Worm (Caenorhabditis elegans) whole organism, mixed stage, embryonic: ENCODE results near the gene mrpl-53.
A peak's percentile ranks its signal among the peaks of the same experiment; 100 is the strongest.

Experiments used
- M03D4.4 ChIP-seq: sonication (generic microtip); optimal IDR thresholded peaks from 2 replicates; lab custom pipeline; 2017; ENCODE audit warnings: mild to moderate bottlenecking, missing genetic modification characterization, missing compliant biosample characterization
- bed-3 ChIP-seq: fragments of 200-800 bp; sonication (Bioruptor generic); optimal IDR thresholded peaks from 3 replicates; lab custom pipeline; 2018; ENCODE audit warnings: mild to moderate bottlenecking, missing genetic modification characterization, moderate library complexity, missing compliant biosample characterization
- blmp-1 ChIP-seq: fragments of 150-350 bp; optimal IDR thresholded peaks from 2 replicates; lab custom pipeline; 2014; ENCODE audit warnings: missing biosample characterization, missing genetic modification characterization
- ceh-43 ChIP-seq: fragments of 200-800 bp; sonication (Bioruptor generic); optimal IDR thresholded peaks from 2 replicates; lab custom pipeline; 2018; ENCODE audit warnings: mild to moderate bottlenecking, missing genetic modification characterization, moderate library complexity, missing compliant biosample characterization
- ceh-83 ChIP-seq: fragments of 200-800 bp; sonication (Bioruptor generic); optimal IDR thresholded peaks from 2 replicates; lab custom pipeline; 2018; ENCODE audit warnings: mild to moderate bottlenecking, missing genetic modification characterization, missing compliant biosample characterization
- ces-1 ChIP-seq: fragments of 150-350 bp; optimal IDR thresholded peaks from 2 replicates; lab custom pipeline; 2014; ENCODE audit warnings: missing biosample characterization, missing genetic modification reagents, missing genetic modification characterization
- cnd-1 ChIP-seq: fragments of 200-800 bp; sonication (Bioruptor generic); optimal IDR thresholded peaks from 2 replicates; lab custom pipeline; 2018; ENCODE audit warnings: mild to moderate bottlenecking, missing genetic modification characterization, missing compliant biosample characterization
- elt-1 ChIP-seq: sonication (generic microtip); optimal IDR thresholded peaks from 2 replicates; lab custom pipeline; 2017; ENCODE audit warnings: missing genetic modification characterization, mild to moderate bottlenecking, missing compliant biosample characterization, antibody characterized with exemption, moderate library complexity, borderline replicate concordance; ENCODE audit not compliant: insufficient read depth
- elt-3 ChIP-seq: fragments of 150-350 bp; optimal IDR thresholded peaks from 2 replicates; lab custom pipeline; 2014; ENCODE audit warnings: missing biosample characterization, missing genetic modification characterization
- flh-1 ChIP-seq: fragments of 200-800 bp; sonication (Bioruptor generic); optimal IDR thresholded peaks from 2 replicates; lab custom pipeline; 2018; ENCODE audit warnings: mild to moderate bottlenecking, missing genetic modification characterization, moderate library complexity, missing compliant biosample characterization
- ham-2 ChIP-seq: fragments of 200-800 bp; sonication (Bioruptor generic); optimal IDR thresholded peaks from 2 replicates; lab custom pipeline; 2018; ENCODE audit warnings: mild to moderate bottlenecking, missing genetic modification characterization, missing compliant biosample characterization
- hlh-1 ChIP-seq: fragments of 150-350 bp; optimal IDR thresholded peaks from 2 replicates; lab custom pipeline; 2014; ENCODE audit warnings: missing biosample characterization, missing genetic modification reagents, missing genetic modification characterization
- lin-32 ChIP-seq: fragments of 200-800 bp; sonication (Bioruptor generic); optimal IDR thresholded peaks from 2 replicates; lab custom pipeline; 2018; ENCODE audit warnings: mild to moderate bottlenecking, missing genetic modification characterization, missing compliant biosample characterization
- lsy-2 ChIP-seq: fragments of 150-350 bp; optimal IDR thresholded peaks from 2 replicates; lab custom pipeline; 2014; ENCODE audit warnings: missing biosample characterization, missing genetic modification characterization
- mab-5 ChIP-seq: fragments of 150-350 bp; optimal IDR thresholded peaks from 2 replicates; lab custom pipeline; 2014; ENCODE audit warnings: missing biosample characterization, missing genetic modification characterization
- mep-1 ChIP-seq: fragments of 150-350 bp; optimal IDR thresholded peaks from 2 replicates; lab custom pipeline; 2017; ENCODE audit warnings: missing biosample characterization, missing genetic modification reagents, missing genetic modification characterization, inconsistent platforms
- mls-2 ChIP-seq: sonication (generic microtip); optimal IDR thresholded peaks from 2 replicates; lab custom pipeline; 2016; ENCODE audit warnings: mild to moderate bottlenecking, missing genetic modification characterization, moderate library complexity, missing compliant biosample characterization
- nhr-12 ChIP-seq: fragments of 150-350 bp; optimal IDR thresholded peaks from 2 replicates; lab custom pipeline; 2014; ENCODE audit warnings: missing biosample characterization, missing genetic modification characterization
- nhr-2 ChIP-seq: fragments of 150-350 bp; optimal IDR thresholded peaks from 2 replicates; lab custom pipeline; 2014; ENCODE audit warnings: missing biosample characterization, missing genetic modification characterization
- nhr-237 ChIP-seq: fragments of 150-350 bp; optimal IDR thresholded peaks from 2 replicates; lab custom pipeline; 2014; ENCODE audit warnings: missing biosample characterization, missing genetic modification characterization
- nhr-28 ChIP-seq: fragments of 150-350 bp; optimal IDR thresholded peaks from 2 replicates; lab custom pipeline; 2014; ENCODE audit warnings: missing biosample characterization, missing genetic modification characterization
- nhr-76 ChIP-seq: sonication (generic microtip); optimal IDR thresholded peaks from 2 replicates; lab custom pipeline; 2017; ENCODE audit warnings: missing biosample characterization, missing genetic modification characterization
- pha-4 ChIP-seq: fragments of 150-350 bp; optimal IDR thresholded peaks from 2 replicates; lab custom pipeline; 2018; ENCODE audit warnings: missing biosample characterization, missing genetic modification reagents, missing genetic modification characterization
- sem-2 ChIP-seq: fragments of 200-800 bp; sonication (Bioruptor generic); optimal IDR thresholded peaks from 2 replicates; lab custom pipeline; 2018; ENCODE audit warnings: mild to moderate bottlenecking, missing genetic modification characterization, missing compliant biosample characterization
- snpc-4 ChIP-seq: fragments of 150-350 bp; optimal IDR thresholded peaks from 2 replicates; lab custom pipeline; 2014; ENCODE audit warnings: missing biosample characterization, missing genetic modification characterization
- sptf-1 ChIP-seq: sonication (generic microtip); optimal IDR thresholded peaks from 2 replicates; lab custom pipeline; 2017; ENCODE audit warnings: mild to moderate bottlenecking, missing genetic modification characterization, moderate library complexity, missing compliant biosample characterization
- tbx-8 ChIP-seq: fragments of 200-800 bp; sonication (Bioruptor generic); optimal IDR thresholded peaks from 2 replicates; lab custom pipeline; 2018; ENCODE audit warnings: mild to moderate bottlenecking, missing genetic modification characterization, moderate library complexity, missing compliant biosample characterization
- unc-120 ChIP-seq: sonication (generic microtip); optimal IDR thresholded peaks from 2 replicates; lab custom pipeline; 2017; ENCODE audit warnings: missing genetic modification characterization, missing compliant biosample characterization; ENCODE audit not compliant: poor library complexity, severe bottlenecking
- unc-39 ChIP-seq: fragments of 150-350 bp; optimal IDR thresholded peaks from 2 replicates; lab custom pipeline; 2014; ENCODE audit warnings: missing biosample characterization, missing genetic modification characterization
- unc-62 ChIP-seq: fragments of 150-350 bp; optimal IDR thresholded peaks from 2 replicates; lab custom pipeline; 2014; ENCODE audit warnings: missing biosample characterization, missing genetic modification reagents, missing genetic modification characterization
- ztf-11 ChIP-seq: fragments of 150-350 bp; optimal IDR thresholded peaks from 2 replicates; lab custom pipeline; 2014; ENCODE audit warnings: missing biosample characterization, missing genetic modification characterization

The mrpl-53 gene

ce11 chrII:9601069-9601468 is 3.6 kb downstream of the mrpl-53 start:
- TF ChIP-seq unc-39 (tag; lab: Kevin White, UChicago), result no peak
- TF ChIP-seq M03D4.4 (tag; lab: Kevin White, UChicago), result no peak
- TF ChIP-seq unc-120 (tag; lab: Kevin White, UChicago), result peak; percentile 5

- no peak for TF ChIP-seq flh-1 (GFP tag; lab: Kevin White, UChicago)
- TF ChIP-seq sem-2 (GFP tag; lab: Kevin White, UChicago), result no peak
- no peak for TF ChIP-seq ces-1 (GFP tag; lab: Kevin White, UChicago)
- no peak for TF ChIP-seq unc-62 (GFP tag; lab: Kevin White, UChicago)
- TF ChIP-seq elt-1 (tag; lab: Kevin White, UChicago), result no peak
- no peak for TF ChIP-seq M03D4.4 (tag; lab: Kevin White, UChicago)
- TF ChIP-seq nhr-237, result no peak
- TF ChIP-seq hlh-1 (tag; lab: Kevin White, UChicago), result no peak
- TF ChIP-seq mab-5 (tag; lab: Kevin White, UChicago), result no peak
- no peak for TF ChIP-seq ham-2
- no peak for TF ChIP-seq nhr-28 (tag; lab: Kevin White, UChicago)
- no peak for TF ChIP-seq bed-3 (GFP tag; lab: Kevin White, UChicago)
- no peak for TF ChIP-seq lsy-2 (tag; lab: Kevin White, UChicago)
Observed at ce11 chrII:9601679-9602078, 4.3 kb downstream of the mrpl-53 start.

- TF ChIP-seq elt-1 (tag; lab: Kevin White, UChicago) (no peak), ceh-43 (GFP tag; lab: Kevin White, UChicago) (no peak), unc-62 (GFP tag; lab: Kevin White, UChicago) (no peak), ceh-83 (GFP tag; lab: Kevin White, UChicago) (no peak), mls-2 (no peak), sem-2 (GFP tag; lab: Kevin White, UChicago) (no peak), lin-32 (GFP tag; lab: Kevin White, UChicago) (no peak), elt-3 (no peak), tbx-8 (no peak), pha-4 (tag; lab: Kevin White, UChicago) (no peak)
Observed at ce11 chrII:9602566-9602965, 5.1 kb downstream of the mrpl-53 start.

- peak; percentile 80 for TF ChIP-seq nhr-237
- peak; percentile 34 for TF ChIP-seq lsy-2 (tag; lab: Kevin White, UChicago)
- TF ChIP-seq unc-120 (tag; lab: Kevin White, UChicago), result peak; percentile 75
- peak; percentile 3 for TF ChIP-seq mab-5 (tag; lab: Kevin White, UChicago)
- TF ChIP-seq mep-1 (tag; lab: Kevin White, UChicago), result peak; percentile 32
- TF ChIP-seq cnd-1, result no peak
- TF ChIP-seq nhr-28 (tag; lab: Kevin White, UChicago), result peak; percentile 28
- TF ChIP-seq hlh-1 (tag; lab: Kevin White, UChicago), result peak; percentile 65
- TF ChIP-seq sptf-1, result no peak
- peak; percentile 80 for TF ChIP-seq unc-62 (GFP tag; lab: Kevin White, UChicago)
- no peak for TF ChIP-seq unc-39 (tag; lab: Kevin White, UChicago)
- TF ChIP-seq tbx-8, result no peak
- TF ChIP-seq pha-4 (tag; lab: Kevin White, UChicago), result peak; percentile 68
Observed at ce11 chrII:9603419-9603818, 6.0 kb downstream of the mrpl-53 start.

- TF ChIP-seq unc-62 (GFP tag; lab: Kevin White, UChicago) (no peak), flh-1 (GFP tag; lab: Kevin White, UChicago) (no peak), bed-3 (GFP tag; lab: Kevin White, UChicago) (no peak), sem-2 (GFP tag; lab: Kevin White, UChicago) (no peak), lin-32 (GFP tag; lab: Kevin White, UChicago) (no peak), M03D4.4 (tag; lab: Kevin White, UChicago) (no peak), snpc-4 (tag; lab: Kevin White, UChicago) (no peak), unc-120 (tag; lab: Kevin White, UChicago) (no peak)
Observed at ce11 chrII:9604063-9604462, 6.6 kb downstream of the mrpl-53 start.

- TF ChIP-seq bed-3 (GFP tag; lab: Kevin White, UChicago), result no peak
- no peak for TF ChIP-seq ceh-43 (GFP tag; lab: Kevin White, UChicago)
- no peak for TF ChIP-seq M03D4.4 (tag; lab: Kevin White, UChicago)
- TF ChIP-seq blmp-1 (tag; lab: Kevin White, UChicago), result no peak
- TF ChIP-seq lin-32 (GFP tag; lab: Kevin White, UChicago), result no peak
- no peak for TF ChIP-seq nhr-76 (tag; lab: Kevin White, UChicago)
- TF ChIP-seq snpc-4 (tag; lab: Kevin White, UChicago), result no peak
- TF ChIP-seq unc-62 (GFP tag; lab: Kevin White, UChicago), result no peak
- TF ChIP-seq lsy-2 (tag; lab: Kevin White, UChicago), result no peak
- TF ChIP-seq ztf-11 (tag; lab: Kevin White, UChicago), result no peak
- TF ChIP-seq hlh-1 (tag; lab: Kevin White, UChicago), result no peak
- no peak for TF ChIP-seq nhr-12 (tag; lab: Kevin White, UChicago)
- TF ChIP-seq ces-1 (GFP tag; lab: Kevin White, UChicago), result no peak
- no peak for TF ChIP-seq nhr-2 (tag; lab: Kevin White, UChicago)
- TF ChIP-seq cnd-1, result no peak
- no peak for TF ChIP-seq elt-1 (tag; lab: Kevin White, UChicago)
- TF ChIP-seq flh-1 (GFP tag; lab: Kevin White, UChicago), result no peak
- TF ChIP-seq pha-4 (tag; lab: Kevin White, UChicago), result no peak
- no peak for TF ChIP-seq tbx-8
Observed at ce11 chrII:9604685-9605084, 7.3 kb downstream of the mrpl-53 start.
